Worm (Caenorhabditis elegans) whole organism, L1 larva: Measurements from ENCODE around the gene nlp-81.

Experiments
- C04F5.9 ChIP-seq: sonication (generic microtip); optimal IDR thresholded peaks from 2 replicates; lab custom pipeline; 2016; ENCODE audit warnings: missing genetic modification characterization, missing compliant biosample characterization
- F16B12.6 ChIP-seq: fragments of 150-350 bp; optimal IDR thresholded peaks from 2 replicates; lab custom pipeline; 2014; ENCODE audit warnings: missing biosample characterization, missing genetic modification characterization
- Y116A8C.19 ChIP-seq: sonication (generic microtip); optimal IDR thresholded peaks from 2 replicates; lab custom pipeline; 2016; ENCODE audit warnings: missing compliant biosample characterization, missing genetic modification characterization, borderline replicate concordance
- alr-1 ChIP-seq: fragments of 200-800 bp; sonication (Bioruptor generic); optimal IDR thresholded peaks from 2 replicates; lab custom pipeline; 2018; ENCODE audit warnings: borderline replicate concordance, mild to moderate bottlenecking, missing genetic modification characterization, missing compliant biosample characterization
- ama-1 ChIP-seq: fragments of 150-350 bp; optimal IDR thresholded peaks from 2 replicates; lab custom pipeline; 2014
- blmp-1 ChIP-seq: fragments of 150-350 bp; optimal IDR thresholded peaks from 2 replicates; lab custom pipeline; 2014; ENCODE audit warnings: missing biosample characterization, missing genetic modification characterization
- ceh-63 ChIP-seq: fragments of 200-800 bp; sonication (Bioruptor generic); optimal IDR thresholded peaks from 2 replicates; lab custom pipeline; 2018; ENCODE audit warnings: mild to moderate bottlenecking, missing genetic modification characterization, missing compliant biosample characterization
- ceh-8 ChIP-seq: fragments of 200-800 bp; sonication (Bioruptor generic); optimal IDR thresholded peaks from 2 replicates; lab custom pipeline; 2018; ENCODE audit warnings: mild to moderate bottlenecking, missing genetic modification characterization, moderate library complexity, missing compliant biosample characterization
- ceh-90 ChIP-seq: sonication (generic microtip); optimal IDR thresholded peaks from 2 replicates; lab custom pipeline; 2016; ENCODE audit warnings: missing genetic modification characterization, missing compliant biosample characterization
- dpl-1 ChIP-seq, 3 experiments: fragments of 150-350 bp in 2 of 3; sonication (generic microtip) in 1 of 3; optimal IDR thresholded peaks; 2 replicates each; lab custom pipeline; 2014 to 2017; ENCODE audit warnings: missing biosample characterization in 3 of 3, missing genetic modification characterization in 3 of 3, missing genetic modification reagents in 3 of 3
- egl-27 ChIP-seq, 2 experiments: fragments of 150-350 bp in 1 of 2; sonication (generic microtip); optimal IDR thresholded peaks; 3 replicates each; lab custom pipeline; 2017 to 2018; ENCODE audit warnings: missing biosample characterization in 2 of 2, missing genetic modification characterization in 2 of 2, missing genetic modification reagents in 2 of 2
- elt-3 ChIP-seq, 6 experiments: fragments of 150-350 bp in 1 of 6; sonication (generic microtip); optimal IDR thresholded peaks; 2 replicates each; lab custom pipeline; 2017 to 2018; ENCODE audit warnings: missing biosample characterization in 6 of 6, missing genetic modification characterization in 6 of 6, inconsistent platforms in 1 of 6
- ets-5 ChIP-seq: fragments of 200-800 bp; sonication (Bioruptor generic); IDR thresholded peaks from 2 replicates; pipeline ENCODE4 v1.3.6; 2022; ENCODE audit warnings: missing genetic modification characterization, missing compliant biosample characterization
- fkh-10 ChIP-seq: sonication (generic microtip); optimal IDR thresholded peaks from 2 replicates; lab custom pipeline; 2017; ENCODE audit warnings: missing biosample characterization, missing genetic modification reagents, missing genetic modification characterization
- fkh-4 ChIP-seq: sonication (generic microtip); optimal IDR thresholded peaks from 2 replicates; lab custom pipeline; 2016; ENCODE audit warnings: missing compliant biosample characterization, missing genetic modification characterization, borderline replicate concordance
- fkh-8 ChIP-seq: sonication (generic microtip); optimal IDR thresholded peaks from 2 replicates; lab custom pipeline; 2016; ENCODE audit warnings: mild to moderate bottlenecking, missing genetic modification characterization, missing compliant biosample characterization
- grh-1 ChIP-seq: fragments of 200-800 bp; sonication (Bioruptor generic); IDR thresholded peaks from 2 replicates; pipeline ENCODE4 v1.3.6; 2022; ENCODE audit warnings: missing genetic modification reagents, missing genetic modification characterization, missing compliant biosample characterization
- hlh-17 ChIP-seq: fragments of 200-800 bp; sonication (Bioruptor generic); optimal IDR thresholded peaks from 2 replicates; lab custom pipeline; 2018; ENCODE audit warnings: missing genetic modification characterization, mild to moderate bottlenecking, missing compliant biosample characterization, moderate library complexity, borderline replicate concordance
- hlh-4 ChIP-seq: sonication (generic microtip); optimal IDR thresholded peaks from 2 replicates; lab custom pipeline; 2016; ENCODE audit warnings: mild to moderate bottlenecking, missing genetic modification characterization, missing compliant biosample characterization
- irx-1 ChIP-seq: sonication (generic microtip); optimal IDR thresholded peaks from 2 replicates; lab custom pipeline; 2016; ENCODE audit warnings: missing genetic modification characterization, missing compliant biosample characterization
- isw-1 ChIP-seq: fragments of 200-800 bp; sonication (Bioruptor generic); IDR thresholded peaks from 2 replicates; pipeline ENCODE4 v1.3.6; 2022; ENCODE audit warnings: missing genetic modification characterization, missing compliant biosample characterization
- lin-15B ChIP-seq: fragments of 150-350 bp; sonication (generic microtip); optimal IDR thresholded peaks from 3 replicates; lab custom pipeline; 2014; ENCODE audit warnings: missing biosample characterization, missing genetic modification characterization
- lsy-2 ChIP-seq, 2 experiments: fragments of 150-350 bp; optimal IDR thresholded peaks; 2 replicates each; lab custom pipeline; 2014; ENCODE audit warnings: missing biosample characterization in 2 of 2, missing genetic modification characterization in 2 of 2
- mef-2 ChIP-seq: fragments of 150-350 bp; optimal IDR thresholded peaks from 2 replicates; lab custom pipeline; 2014; ENCODE audit warnings: missing biosample characterization, missing genetic modification characterization
- mep-1 ChIP-seq: fragments of 150-350 bp; optimal IDR thresholded peaks from 2 replicates; lab custom pipeline; 2014; ENCODE audit warnings: missing biosample characterization, missing genetic modification characterization
- nhr-11 ChIP-seq: fragments of 150-350 bp; optimal IDR thresholded peaks from 2 replicates; lab custom pipeline; 2014; ENCODE audit warnings: missing biosample characterization, missing genetic modification characterization
- nhr-237 ChIP-seq: fragments of 150-350 bp; optimal IDR thresholded peaks from 2 replicates; lab custom pipeline; 2014; ENCODE audit warnings: missing biosample characterization, missing genetic modification characterization
- nhr-47 ChIP-seq: sonication (generic microtip); optimal IDR thresholded peaks from 2 replicates; lab custom pipeline; 2016; ENCODE audit warnings: mild to moderate bottlenecking, missing genetic modification characterization, moderate library complexity, missing compliant biosample characterization
- nhr-76 ChIP-seq: sonication (generic microtip); optimal IDR thresholded peaks from 2 replicates; lab custom pipeline; 2017; ENCODE audit warnings: missing biosample characterization, missing genetic modification characterization
- nhr-77 ChIP-seq: fragments of 150-350 bp; optimal IDR thresholded peaks from 2 replicates; lab custom pipeline; 2014; ENCODE audit warnings: missing biosample characterization, missing genetic modification characterization
- nhr-85 ChIP-seq: sonication (generic microtip); peaks from one replicate; lab custom pipeline; 2016; ENCODE audit warnings: missing genetic modification characterization, inconsistent platforms, missing compliant biosample characterization
- pax-3 ChIP-seq: fragments of 200-800 bp; sonication (Bioruptor generic); optimal IDR thresholded peaks from 2 replicates; lab custom pipeline; 2018; ENCODE audit warnings: mild to moderate bottlenecking, missing genetic modification characterization, moderate library complexity, missing compliant biosample characterization
- pqm-1 ChIP-seq: sonication (generic microtip); optimal IDR thresholded peaks from 3 replicates; lab custom pipeline; 2017; ENCODE audit warnings: missing biosample characterization, missing genetic modification characterization
- snpc-4 ChIP-seq: fragments of 150-350 bp; optimal IDR thresholded peaks from 2 replicates; lab custom pipeline; 2014; ENCODE audit warnings: missing biosample characterization, missing genetic modification characterization
- snu-23 ChIP-seq: sonication (generic microtip); optimal IDR thresholded peaks from 2 replicates; lab custom pipeline; 2016; ENCODE audit warnings: missing genetic modification characterization, missing compliant biosample characterization
- sox-4 ChIP-seq: sonication (generic microtip); optimal IDR thresholded peaks from 2 replicates; lab custom pipeline; 2016; ENCODE audit warnings: missing genetic modification characterization, missing compliant biosample characterization
- sup-37 ChIP-seq: fragments of 200-800 bp; sonication (Bioruptor generic); optimal IDR thresholded peaks from 2 replicates; lab custom pipeline; 2018; ENCODE audit warnings: mild to moderate bottlenecking, missing genetic modification characterization, missing compliant biosample characterization
- swsn-7 ChIP-seq: sonication (generic microtip); optimal IDR thresholded peaks from 2 replicates; lab custom pipeline; 2016; ENCODE audit warnings: missing genetic modification characterization, missing compliant biosample characterization
- tbx-2 ChIP-seq: sonication (generic microtip); optimal IDR thresholded peaks from 2 replicates; lab custom pipeline; 2016; ENCODE audit warnings: missing genetic modification characterization, missing compliant biosample characterization
- unc-130 ChIP-seq: fragments of 150-350 bp; optimal IDR thresholded peaks from 2 replicates; lab custom pipeline; 2017; ENCODE audit warnings: missing biosample characterization, missing genetic modification characterization, inconsistent platforms
- unc-62 ChIP-seq: fragments of 150-350 bp; optimal IDR thresholded peaks from 2 replicates; lab custom pipeline; 2014; ENCODE audit warnings: missing biosample characterization, missing genetic modification reagents, missing genetic modification characterization
- unc-86 ChIP-seq: sonication (generic microtip); optimal IDR thresholded peaks from 2 replicates; lab custom pipeline; 2016; ENCODE audit warnings: missing genetic modification characterization, missing compliant biosample characterization
- xbp-1 ChIP-seq: sonication (generic microtip); optimal IDR thresholded peaks from 2 replicates; lab custom pipeline; 2016; ENCODE audit warnings: missing genetic modification characterization, missing compliant biosample characterization
- zip-4 ChIP-seq: fragments of 200-800 bp; sonication (Bioruptor generic); optimal IDR thresholded peaks from 2 replicates; lab custom pipeline; 2018; ENCODE audit warnings: mild to moderate bottlenecking, missing genetic modification characterization, moderate library complexity, missing compliant biosample characterization
- ztf-4 ChIP-seq: fragments of 150-350 bp; optimal IDR thresholded peaks from 2 replicates; lab custom pipeline; 2014; ENCODE audit warnings: missing biosample characterization, missing genetic modification characterization

nlp-81 gene

DNA sequence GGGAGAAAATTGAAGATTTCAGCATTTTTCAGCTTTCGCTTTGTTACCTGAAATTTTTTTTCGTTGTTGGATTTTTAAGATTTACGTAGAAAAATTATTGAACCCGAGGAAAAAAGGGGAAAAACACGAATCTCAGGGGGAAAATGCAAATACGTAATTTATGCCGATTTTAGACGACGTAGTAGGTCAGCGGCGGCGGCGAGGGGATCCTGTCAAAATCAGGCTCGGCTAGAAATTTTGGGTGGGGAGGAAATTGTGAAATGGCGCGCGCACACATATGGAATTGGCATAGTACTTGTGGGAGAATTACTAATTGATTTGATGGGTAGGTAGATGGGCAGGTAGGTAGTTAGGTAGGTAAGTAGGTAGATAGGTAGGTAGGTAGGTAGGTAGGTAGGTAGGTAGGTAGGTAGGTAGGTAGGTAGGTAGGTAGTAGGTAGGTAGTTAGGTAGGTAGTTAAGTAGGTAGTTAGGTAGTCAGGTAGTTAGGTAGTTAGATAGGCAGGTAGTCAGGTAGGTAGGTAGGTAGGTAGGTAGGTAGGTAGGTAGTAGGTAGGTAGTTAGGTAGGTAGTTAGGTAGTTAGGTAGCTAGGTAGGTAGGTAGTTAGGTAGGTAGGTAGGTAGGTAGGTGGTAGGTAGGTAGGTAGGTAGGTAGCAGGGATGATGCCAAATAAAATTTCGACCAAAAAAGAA lies at the start of gene nlp-81:
TSS of gene nlp-81 (minus strand) at position 51 of the 692 bp plus-strand sequence.
- TF ChIP-seq blmp-1 (tag; lab: Kevin White, UChicago), result no peak
- TF ChIP-seq unc-86 (tag; lab: Kevin White, UChicago), result no peak
- no peak for TF ChIP-seq lin-15B (tag; lab: Kevin White, UChicago)
- TF ChIP-seq grh-1 (GFP tag; lab: Robert Waterston, UW), result no peak
- no peak for TF ChIP-seq unc-62 (GFP tag; lab: Kevin White, UChicago)
- TF ChIP-seq F16B12.6 (tag; lab: Kevin White, UChicago), result no peak
- TF ChIP-seq egl-27 (tag; optimal IDR thresholded peaks at IDR 0.05; lab: Kevin White, UChicago), result no peak
- TF ChIP-seq Y116A8C.19, result no peak
- no peak for TF ChIP-seq lsy-2 (tag; optimal IDR thresholded peaks at IDR 0.05; lab: Kevin White, UChicago)
- no peak for TF ChIP-seq ama-1

DNA sequence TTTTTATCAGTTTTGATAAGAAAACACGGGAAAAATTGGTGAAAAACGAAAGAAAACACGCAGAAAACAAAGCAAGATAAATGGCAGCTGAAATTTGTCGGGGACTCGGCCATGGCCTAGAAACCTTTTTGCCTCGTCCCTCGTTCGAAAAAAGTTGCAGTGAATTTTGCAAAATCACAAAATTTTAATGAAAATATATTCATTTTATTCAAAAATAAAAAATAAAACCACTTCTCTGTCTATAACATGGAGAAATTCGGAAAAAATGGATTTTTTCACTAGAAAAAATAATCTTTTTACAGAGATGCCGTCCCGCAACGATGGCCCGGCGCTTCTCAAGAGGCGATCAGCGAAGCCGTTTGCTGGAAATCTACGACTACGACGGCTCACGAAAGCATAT lies 46.2 kb upstream of the nlp-81 start, which contains the start of gene Y67D8A.2:
TSS of gene Y67D8A.2 (plus strand) at position 301 of the 400 bp plus-strand sequence.
- TF ChIP-seq irx-1 (tag; lab: Kevin White, UChicago) (no peak), fkh-8 (no peak), snu-23 (no peak), nhr-85 (tag; lab: Kevin White, UChicago) (no peak)

DNA sequence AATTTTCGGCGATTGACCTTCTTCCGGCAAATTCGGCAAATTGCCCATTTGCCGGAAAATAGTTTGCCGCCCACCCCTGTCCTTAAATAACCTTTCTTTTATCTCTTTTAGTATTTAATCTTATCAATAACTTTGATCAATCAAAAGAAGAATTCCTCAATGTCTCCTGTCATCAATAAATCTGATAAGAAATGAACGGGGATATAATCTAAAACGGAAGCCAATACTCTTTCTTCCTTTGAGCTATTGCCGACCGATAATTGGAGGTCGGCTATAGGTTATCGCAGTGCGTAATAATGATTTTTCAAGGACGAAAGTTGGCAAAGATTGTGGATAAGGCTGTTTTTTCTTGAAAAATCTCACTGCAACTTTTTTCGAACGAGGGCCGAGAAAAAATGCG lies 45.2 kb upstream of the nlp-81 start:
- no peak for TF ChIP-seq xbp-1 (tag; lab: Kevin White, UChicago)
- no peak for TF ChIP-seq hlh-4 (tag; lab: Kevin White, UChicago)
- TF ChIP-seq elt-3 (tag; optimal IDR thresholded peaks at IDR 0.05; lab: Kevin White, UChicago), result peak in 1 of 6 experiments; percentile 15
- TF ChIP-seq grh-1 (GFP tag; lab: Robert Waterston, UW), result no peak
- TF ChIP-seq ama-1, result no peak

DNA sequence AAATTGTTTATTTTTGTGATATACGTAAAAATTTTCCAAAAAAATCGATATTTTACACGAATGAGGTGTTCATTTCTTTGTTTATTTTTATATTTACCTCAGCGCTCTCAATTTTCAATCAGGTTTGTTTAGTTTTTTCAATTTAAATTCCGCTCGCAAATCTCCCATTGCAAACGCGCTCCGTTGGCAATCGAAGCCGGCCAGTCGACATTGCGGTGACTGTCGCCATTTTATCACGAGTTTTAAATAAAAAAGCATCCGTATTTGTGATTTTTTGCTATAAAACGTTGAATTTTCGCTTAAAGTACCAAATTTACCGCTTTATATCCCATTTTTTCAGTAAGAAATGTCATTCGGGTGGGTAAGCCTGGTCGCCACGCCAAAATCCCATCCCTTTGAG lies 37.5 kb upstream of the nlp-81 start, which contains the start of gene slmp-1:
TSS of gene slmp-1 (plus strand) at position 335 of the 400 bp plus-strand sequence.
- peak; percentile 36 for TF ChIP-seq tbx-2 (tag; lab: Kevin White, UChicago)
- TF ChIP-seq lsy-2 (tag; optimal IDR thresholded peaks at IDR 0.05; lab: Kevin White, UChicago), result peak; percentile 63 to 78
- no peak for TF ChIP-seq pax-3 (tag; lab: Kevin White, UChicago)
- TF ChIP-seq nhr-11 (tag; lab: Kevin White, UChicago), result no peak
- no peak for TF ChIP-seq fkh-10 (GFP tag; lab: Kevin White, UChicago)
- no peak for TF ChIP-seq sup-37 (GFP tag; lab: Kevin White, UChicago)
- no peak for TF ChIP-seq ama-1
- no peak for TF ChIP-seq unc-62 (GFP tag; lab: Kevin White, UChicago)
- no peak for TF ChIP-seq fkh-4 (tag; lab: Kevin White, UChicago)
- no peak for TF ChIP-seq ztf-4 (tag; lab: Kevin White, UChicago)
- TF ChIP-seq ceh-63 (GFP tag; lab: Kevin White, UChicago), result no peak
- peak; percentile 61 for TF ChIP-seq nhr-85 (tag; lab: Kevin White, UChicago)
- no peak for TF ChIP-seq pqm-1
- no peak for TF ChIP-seq zip-4 (GFP tag; lab: Kevin White, UChicago)
- TF ChIP-seq ceh-8, result no peak
- TF ChIP-seq alr-1 (tag; lab: Kevin White, UChicago), result no peak
- TF ChIP-seq ets-5 (GFP tag; lab: Robert Waterston, UW), result no peak
- TF ChIP-seq dpl-1 (GFP tag; optimal IDR thresholded peaks at IDR 0.05; lab: Kevin White, UChicago), result peak; percentile 87 to 93 (median 90)
- no peak for TF ChIP-seq sox-4 (tag; lab: Kevin White, UChicago)
- no peak for TF ChIP-seq nhr-77
- peak; percentile 1 for TF ChIP-seq snpc-4 (tag; lab: Kevin White, UChicago)
- TF ChIP-seq nhr-76, result no peak
- TF ChIP-seq nhr-237 (tag; lab: Kevin White, UChicago), result no peak
- TF ChIP-seq ceh-90 (tag; lab: Kevin White, UChicago), result no peak
- no peak for TF ChIP-seq hlh-17 (GFP tag; lab: Kevin White, UChicago)
- no peak for TF ChIP-seq C04F5.9 (tag; lab: Kevin White, UChicago)
- TF ChIP-seq mep-1 (tag; lab: Kevin White, UChicago), result peak; percentile 52
- TF ChIP-seq isw-1 (GFP tag; lab: Robert Waterston, UW), result no peak
- TF ChIP-seq F16B12.6 (tag; lab: Kevin White, UChicago), result peak; percentile 59
- peak; percentile 24 for TF ChIP-seq blmp-1 (tag; lab: Kevin White, UChicago)
- TF ChIP-seq unc-130 (tag; lab: Kevin White, UChicago), result peak; percentile 67
- TF ChIP-seq Y116A8C.19, result no peak
- TF ChIP-seq nhr-47 (tag; lab: Kevin White, UChicago), result peak; percentile 54
- peak; percentile 10 for TF ChIP-seq swsn-7 (tag; lab: Kevin White, UChicago)
- TF ChIP-seq mef-2 (tag; lab: Kevin White, UChicago), result no peak
- no peak for TF ChIP-seq grh-1 (GFP tag; lab: Robert Waterston, UW)
